Worm (Caenorhabditis elegans): Measurements from ENCODE around the gene Y32F6A.4.

DNA sequence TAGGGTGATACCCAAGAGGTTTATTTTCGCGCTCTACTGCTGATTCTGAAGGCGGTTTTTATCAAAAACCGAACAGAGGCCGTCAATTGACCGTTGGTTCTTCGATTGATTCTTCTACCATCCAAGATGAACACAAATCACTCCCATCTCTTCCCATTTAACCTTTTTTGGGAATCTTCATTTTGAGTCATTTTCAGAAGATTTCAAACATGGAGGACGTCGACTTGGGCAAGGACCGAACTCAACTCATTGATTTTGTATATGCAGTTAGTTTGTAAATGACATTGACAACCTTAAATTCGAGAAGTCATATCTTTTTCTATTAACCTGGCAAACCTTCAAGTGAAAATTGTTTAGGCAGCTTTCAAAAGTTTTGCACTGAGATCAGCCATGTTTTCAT, 45.5 kb downstream of the Y32F6A.4 start, which contains the start of gene AC3.5:
- TF ChIP-seq T22C8.4 (GFP tag; IDR thresholded peaks at IDR 0.05) (no peak), ref-1 (GFP tag; conservative IDR thresholded peaks at IDR 0.05) (no peak)
